Worm (Caenorhabditis elegans) whole organism, L3 larva: ENCODE measurements around the gene nspc-5.

Experiments used
- ceh-16 ChIP-seq: sonication (generic microtip); optimal IDR thresholded peaks from 2 replicates; lab custom pipeline; 2017; ENCODE audit warnings: missing biosample characterization, missing genetic modification characterization
- ceh-28 ChIP-seq: fragments of 150-350 bp; optimal IDR thresholded peaks from 2 replicates; lab custom pipeline; 2014; ENCODE audit warnings: missing biosample characterization, missing genetic modification reagents, missing genetic modification characterization
- ceh-9 ChIP-seq: sonication (generic microtip); optimal IDR thresholded peaks from 2 replicates; lab custom pipeline; 2018; ENCODE audit warnings: missing biosample characterization, missing genetic modification characterization
- daf-12 ChIP-seq: fragments of 150-350 bp; optimal IDR thresholded peaks from 2 replicates; lab custom pipeline; 2014; ENCODE audit warnings: missing biosample characterization, missing genetic modification reagents, missing genetic modification characterization
- egl-27 ChIP-seq: sonication (generic microtip); optimal IDR thresholded peaks from 4 replicates; lab custom pipeline; 2017; ENCODE audit warnings: missing biosample characterization, missing genetic modification reagents, missing genetic modification characterization
- egl-5 ChIP-seq: fragments of 150-350 bp; optimal IDR thresholded peaks from 2 replicates; lab custom pipeline; 2017; ENCODE audit warnings: missing biosample characterization, missing genetic modification reagents, missing genetic modification characterization, inconsistent platforms
- elt-1 ChIP-seq: fragments of 150-350 bp; optimal IDR thresholded peaks from 2 replicates; lab custom pipeline; 2014; ENCODE audit warnings: missing biosample characterization, missing genetic modification characterization
- fos-1 ChIP-seq: fragments of 150-350 bp; optimal IDR thresholded peaks from 2 replicates; lab custom pipeline; 2014; ENCODE audit warnings: missing biosample characterization, missing genetic modification characterization
- lin-15B ChIP-seq: fragments of 150-350 bp; optimal IDR thresholded peaks from 2 replicates; lab custom pipeline; 2014; ENCODE audit warnings: missing biosample characterization, missing genetic modification characterization
- lin-39 ChIP-seq: fragments of 150-350 bp; optimal IDR thresholded peaks from 2 replicates; lab custom pipeline; 2018; ENCODE audit warnings: missing biosample characterization, missing genetic modification reagents, missing genetic modification characterization
- lsy-12 ChIP-seq: sonication (generic microtip); optimal IDR thresholded peaks from 2 replicates; lab custom pipeline; 2016; ENCODE audit warnings: mild to moderate bottlenecking, missing genetic modification characterization, missing compliant biosample characterization
- mdl-1 ChIP-seq: fragments of 150-350 bp; optimal IDR thresholded peaks from 2 replicates; lab custom pipeline; 2014; ENCODE audit warnings: missing biosample characterization, missing genetic modification characterization
- nfya-1 ChIP-seq: sonication (generic microtip); optimal IDR thresholded peaks from 2 replicates; lab custom pipeline; 2017; ENCODE audit warnings: missing genetic modification characterization, mild to moderate bottlenecking, missing compliant biosample characterization, antibody characterized with exemption, moderate library complexity; ENCODE audit not compliant: insufficient read depth
- nhr-11 ChIP-seq: fragments of 150-350 bp; optimal IDR thresholded peaks from 2 replicates; lab custom pipeline; 2014; ENCODE audit warnings: missing biosample characterization, missing genetic modification characterization
- nhr-12 ChIP-seq: fragments of 150-350 bp; optimal IDR thresholded peaks from 2 replicates; lab custom pipeline; 2014; ENCODE audit warnings: missing biosample characterization, missing genetic modification characterization
- nhr-23 ChIP-seq: fragments of 150-350 bp; optimal IDR thresholded peaks from 2 replicates; lab custom pipeline; 2014; ENCODE audit warnings: missing biosample characterization, missing genetic modification reagents, missing genetic modification characterization
- nhr-237 ChIP-seq: fragments of 150-350 bp; optimal IDR thresholded peaks from 2 replicates; lab custom pipeline; 2014; ENCODE audit warnings: missing biosample characterization, missing genetic modification characterization
- nhr-25 ChIP-seq: sonication (generic microtip); optimal IDR thresholded peaks from 2 replicates; lab custom pipeline; 2017; ENCODE audit warnings: missing biosample characterization, missing genetic modification characterization
- nhr-43 ChIP-seq: sonication (generic microtip); optimal IDR thresholded peaks from 2 replicates; lab custom pipeline; 2016; ENCODE audit warnings: mild to moderate bottlenecking, missing genetic modification characterization, missing compliant biosample characterization; ENCODE audit not compliant: poor library complexity, severe bottlenecking
- nhr-67 ChIP-seq: fragments of 150-350 bp; optimal IDR thresholded peaks from 2 replicates; lab custom pipeline; 2014; ENCODE audit warnings: missing biosample characterization, missing genetic modification characterization
- nhr-76 ChIP-seq: fragments of 150-350 bp; sonication (generic microtip); optimal IDR thresholded peaks from 5 replicates; lab custom pipeline; 2014; ENCODE audit warnings: missing biosample characterization, missing genetic modification characterization
- nhr-77 ChIP-seq: fragments of 150-350 bp; optimal IDR thresholded peaks from 2 replicates; lab custom pipeline; 2014; ENCODE audit warnings: missing biosample characterization, missing genetic modification characterization
- pqm-1 ChIP-seq: fragments of 150-350 bp; optimal IDR thresholded peaks from 2 replicates; lab custom pipeline; 2017; ENCODE audit warnings: missing biosample characterization, missing genetic modification characterization, inconsistent platforms
- sea-2 ChIP-seq: fragments of 150-350 bp; sonication (generic microtip); optimal IDR thresholded peaks from 4 replicates; lab custom pipeline; 2014; ENCODE audit warnings: missing biosample characterization, missing genetic modification reagents, missing genetic modification characterization
- skn-1 ChIP-seq: fragments of 150-350 bp; optimal IDR thresholded peaks from 2 replicates; lab custom pipeline; 2014; ENCODE audit warnings: missing biosample characterization, missing genetic modification characterization
- unc-39 ChIP-seq: sonication (generic microtip); optimal IDR thresholded peaks from 4 replicates; lab custom pipeline; 2017; ENCODE audit warnings: missing biosample characterization, missing genetic modification characterization
- unc-62 ChIP-seq: fragments of 150-350 bp; sonication (generic microtip); optimal IDR thresholded peaks from 4 replicates; lab custom pipeline; 2014; ENCODE audit warnings: missing biosample characterization, missing genetic modification reagents, missing genetic modification characterization
- zag-1 ChIP-seq: fragments of 150-350 bp; optimal IDR thresholded peaks from 2 replicates; lab custom pipeline; 2014; ENCODE audit warnings: missing biosample characterization, missing genetic modification characterization
- ztf-4 ChIP-seq: fragments of 150-350 bp; optimal IDR thresholded peaks from 2 replicates; lab custom pipeline; 2014; ENCODE audit warnings: missing biosample characterization, missing genetic modification characterization

The nspc-5 gene

ce11 chrX:8582767-8583360, 44.3 kb downstream of the nspc-5 start:
- TF ChIP-seq lin-15B (tag; lab: Kevin White, UChicago) = no peak
- TF ChIP-seq nhr-76 = no peak
- TF ChIP-seq skn-1 (tag; lab: Kevin White, UChicago) = no peak
- peak; percentile 21 for TF ChIP-seq nhr-11 (tag; lab: Kevin White, UChicago)
- no peak for TF ChIP-seq nhr-67 (tag; lab: Kevin White, UChicago)
- no peak for TF ChIP-seq pqm-1 (tag; lab: Kevin White, UChicago)

ce11 chrX:8584825-8585384, 46.4 kb downstream of the nspc-5 start:
- TF ChIP-seq daf-12 (tag; lab: Kevin White, UChicago) (no peak), nhr-25 (tag; lab: Kevin White, UChicago) (peak; percentile 59), mdl-1 (tag; lab: Kevin White, UChicago) (no peak), fos-1 (tag; lab: Kevin White, UChicago) (no peak), elt-1 (tag; lab: Kevin White, UChicago) (peak; percentile 51)

ce11 chrX:8585837-8586236, 47.3 kb downstream of the nspc-5 start, which contains the start of gene F18E9.3:
Gene F18E9.3 (plus strand): TSS chrX:8586147.
- TF ChIP-seq sea-2 (GFP tag; lab: Kevin White, UChicago) (no peak), nfya-1 (tag; lab: Kevin White, UChicago) (no peak), unc-39 (tag; lab: Kevin White, UChicago) (no peak), daf-12 (tag; lab: Kevin White, UChicago) (no peak), lsy-12 (tag; lab: Kevin White, UChicago) (no peak), nhr-12 (tag; lab: Kevin White, UChicago) (no peak), ceh-16 (tag; lab: Kevin White, UChicago) (no peak), egl-5 (tag; lab: Kevin White, UChicago) (no peak), nhr-77 (tag; lab: Kevin White, UChicago) (no peak), ztf-4 (tag; lab: Kevin White, UChicago) (no peak), nhr-237 (tag; lab: Kevin White, UChicago) (no peak), ceh-28 (no peak), elt-1 (tag; lab: Kevin White, UChicago) (no peak), lin-39 (tag; lab: Kevin White, UChicago) (no peak), unc-62 (GFP tag; lab: Kevin White, UChicago) (no peak), nhr-43 (no peak), ceh-9 (tag; lab: Kevin White, UChicago) (no peak), nhr-23 (tag; lab: Kevin White, UChicago) (no peak), egl-27 (tag; lab: Kevin White, UChicago) (no peak), zag-1 (tag; lab: Kevin White, UChicago) (no peak)
